Worm (Caenorhabditis elegans) whole organism, young adult: Measurements from ENCODE around the gene C25H3.3.

ENCODE experiments used
- Y79H2A.3 ChIP-seq: fragments of 200-800 bp; sonication (Bioruptor generic); conservative IDR thresholded peaks from 2 replicates; pipeline ENCODE4 v1.3.6; 2022; ENCODE audit warnings: missing genetic modification reagents, missing genetic modification characterization, missing compliant biosample characterization
- athp-1 ChIP-seq: sonication (generic microtip); optimal IDR thresholded peaks from 2 replicates; lab custom pipeline; 2017; ENCODE audit warnings: mild to moderate bottlenecking, missing genetic modification characterization, missing compliant biosample characterization
- nfya-1 ChIP-seq: sonication (generic microtip); optimal IDR thresholded peaks from 2 replicates; lab custom pipeline; 2017; ENCODE audit warnings: antibody characterized with exemption, missing compliant biosample characterization, missing genetic modification characterization, borderline replicate concordance; ENCODE audit not compliant: insufficient read depth
- sea-2 ChIP-seq: fragments of 200-800 bp; sonication (Bioruptor generic); IDR thresholded peaks from 2 replicates; pipeline ENCODE4 v1.3.6; 2022; ENCODE audit warnings: missing genetic modification characterization, missing compliant biosample characterization
- sptf-2 ChIP-seq: fragments of 200-800 bp; sonication (Bioruptor generic); optimal IDR thresholded peaks from 2 replicates; lab custom pipeline; 2018; ENCODE audit warnings: mild to moderate bottlenecking, missing genetic modification characterization, missing compliant biosample characterization

ce11 chrII:5693893-5694292 is at the start of gene C25H3.3:
- TF ChIP-seq nfya-1 (tag; lab: Kevin White, UChicago) (no peak), athp-1 (tag; lab: Kevin White, UChicago) (no peak), sptf-2 (GFP tag; lab: Kevin White, UChicago) (no peak), sea-2 (GFP tag; lab: Robert Waterston, UW) (no peak), Y79H2A.3 (no peak)
